Fruit fly (Drosophila melanogaster) whole organism, prepupa: Measurements from ENCODE around the gene unk.

Experiments used
- Blimp-1 ChIP-seq: fragments of 200-800 bp; sonication (Bioruptor generic); optimal IDR thresholded peaks from 3 replicates; lab custom pipeline; 2017; ENCODE audit warnings: missing biosample characterization, missing genetic modification characterization, mild to moderate bottlenecking, moderate library complexity, missing genetic modification reagents
- CG11294 ChIP-seq: fragments of 200-800 bp; sonication (Bioruptor generic); IDR thresholded peaks from 2 replicates; pipeline ENCODE4 v1.3.6; 2022; ENCODE audit warnings: missing biosample characterization, missing genetic modification characterization
- CG1621 ChIP-seq: fragments of 200-800 bp; sonication (Bioruptor generic); optimal IDR thresholded peaks from 3 replicates; lab custom pipeline; 2018; ENCODE audit warnings: missing biosample characterization, mild to moderate bottlenecking, missing genetic modification characterization
- CG3032 ChIP-seq: fragments of 200-800 bp; optimal IDR thresholded peaks from 2 replicates; lab custom pipeline; 2019; ENCODE audit warnings: missing biosample characterization, mild to moderate bottlenecking, missing genetic modification characterization, moderate library complexity
- CG6163 ChIP-seq: fragments of 200-800 bp; sonication (Bioruptor generic); IDR thresholded peaks from 3 replicates; pipeline ENCODE4 v1.3.6; 2022; ENCODE audit warnings: missing biosample characterization, missing genetic modification characterization
- CG9139 ChIP-seq: fragments of 200-800 bp; sonication (Bioruptor generic); optimal IDR thresholded peaks from 3 replicates; lab custom pipeline; 2017; ENCODE audit warnings: missing biosample characterization, mild to moderate bottlenecking, missing genetic modification characterization
- Sox15 ChIP-seq: fragments of 200-800 bp; sonication (Bioruptor generic); optimal IDR thresholded peaks from 3 replicates; lab custom pipeline; 2016; ENCODE audit warnings: missing biosample characterization, missing genetic modification characterization

DNA sequence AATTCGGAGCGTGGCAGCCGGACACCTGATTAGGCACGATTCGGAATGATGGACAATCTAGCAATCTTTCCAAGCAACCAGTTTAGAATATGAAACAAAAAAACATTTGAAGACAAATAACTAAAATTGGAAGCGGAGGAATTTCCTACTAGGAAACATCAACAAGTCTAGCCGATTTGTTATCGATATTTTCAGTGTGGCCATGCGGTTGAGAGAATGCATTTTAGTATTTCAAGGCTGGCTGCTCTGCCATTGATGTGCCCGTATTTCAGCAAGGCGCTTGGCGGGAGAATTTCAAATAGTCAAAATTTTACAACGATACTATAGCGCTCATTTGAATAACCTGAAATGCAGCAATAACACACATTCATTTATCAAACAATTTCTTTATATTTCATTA, 29.9 kb downstream of the unk start, which contains the start of gene CG31457:
- no peak for TF ChIP-seq CG9139 (GFP tag; lab: Kevin White, UChicago)
- no peak for TF ChIP-seq Blimp-1 (GFP tag; lab: Kevin White, UChicago)
- no peak for TF ChIP-seq Sox15
- no peak for TF ChIP-seq CG1621
- no peak for TF ChIP-seq CG6163 (GFP tag; lab: Robert Waterston, UW)
- no peak for TF ChIP-seq CG11294 (GFP tag; lab: Robert Waterston, UW)
- TF ChIP-seq CG3032 (tag; lab: Kevin White, UChicago), result no peak
